Fruit fly (Drosophila melanogaster) whole organism, wandering third instar larva: Measurements from ENCODE around the gene Ir10a.

ENCODE experiments used
- Abd-B ChIP-seq: fragments of >200 bp; optimal IDR thresholded peaks from 2 replicates; lab custom pipeline; 2017; ENCODE audit warnings: missing biosample characterization, missing genetic modification characterization
- HLH106 ChIP-seq: fragments of 200-800 bp; optimal IDR thresholded peaks from 3 replicates; lab custom pipeline; 2019; ENCODE audit warnings: missing biosample characterization, mild to moderate bottlenecking, missing genetic modification characterization, moderate library complexity
- brk ChIP-seq: fragments of 200-800 bp; sonication (Bioruptor generic); optimal IDR thresholded peaks from 2 replicates; lab custom pipeline; 2016; ENCODE audit warnings: missing biosample characterization, mild to moderate bottlenecking, missing genetic modification characterization
- pan ChIP-seq: fragments of >200 bp; optimal IDR thresholded peaks from 2 replicates; lab custom pipeline; 2017

DNA sequence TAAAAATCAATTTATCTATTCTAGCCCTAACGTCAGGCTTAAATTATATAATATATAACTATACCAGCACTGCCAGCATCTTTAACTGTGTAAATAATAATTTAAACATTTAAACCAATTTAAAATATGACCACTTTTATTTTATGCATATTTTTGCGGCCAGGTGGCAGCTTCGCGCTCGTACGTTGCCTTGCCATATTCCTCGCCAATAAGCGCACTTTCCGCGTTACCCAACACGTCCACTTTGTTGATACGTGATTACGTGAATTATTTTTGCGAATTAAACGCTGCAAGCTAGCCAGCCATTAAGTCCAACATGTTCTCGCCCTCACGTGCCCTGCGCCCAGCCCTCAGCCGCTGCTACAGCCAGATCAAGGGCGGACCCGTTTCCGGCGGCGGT is 38.8 kb upstream of the Ir10a start, which contains the start of gene NdufV3:
- TF ChIP-seq Abd-B (GFP tag; lab: Kevin White, UChicago) (no peak), pan (no peak), brk (no peak), HLH106 (peak; percentile 26)
